In the genomic region with DNA sequence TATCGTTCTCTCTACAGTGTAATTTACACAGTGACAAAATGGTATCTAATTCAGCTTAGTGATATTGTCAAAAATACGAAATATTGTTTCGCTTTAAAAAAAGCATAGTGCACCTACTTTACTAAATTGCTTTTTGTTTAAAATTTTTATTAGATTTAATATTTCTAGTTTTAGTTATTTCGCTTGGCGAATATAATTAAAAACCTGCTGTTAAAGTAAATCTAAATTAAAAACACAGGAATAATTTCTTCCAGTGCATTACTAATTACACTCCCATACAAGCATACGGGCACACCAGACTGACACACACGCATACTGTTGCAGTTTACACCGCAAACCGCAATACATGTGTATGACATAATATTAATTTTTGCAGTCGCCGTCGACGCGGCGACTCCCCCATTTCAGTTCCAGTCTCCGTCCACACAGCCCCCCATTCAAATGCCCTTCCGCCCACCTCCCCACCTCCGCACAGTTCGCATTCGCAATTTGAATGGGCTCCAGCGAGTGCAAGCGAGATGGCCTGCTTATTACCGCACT, we compare ENCODE assay signal across 2 fruit fly cellular contexts.
TF ChIP-seq lines count a peak whose summit lies in the region.

No protein-coding gene starts in this region.

TF ChIP-seq in whole organism, embryonic, 481 proteins besides CTCF, POLR2A, EP300 and RAD21 (continued from another document and continues in another):
- TF ChIP-seq E2f2 (GFP tag; IDR thresholded peaks at IDR 0.05; lab: Robert Waterston, UW): peak; percentile 49; the same call in 1 of the 2 replicates
- peak; percentile 69 for TF ChIP-seq seq (GFP tag; IDR thresholded peaks at IDR 0.05; lab: Robert Waterston, UW)
- no peak for TF ChIP-seq hkb (optimal IDR thresholded peaks at IDR 0.05; lab: Kevin White, UChicago)
- TF ChIP-seq hkb (GFP tag; IDR thresholded peaks at IDR 0.05; lab: Robert Waterston, UW): peak; percentile 64
- TF ChIP-seq Dip3 (GFP tag; optimal IDR thresholded peaks at IDR 0.05; lab: Kevin White, UChicago): peak; percentile 47
- peak; percentile 59 for TF ChIP-seq Mrtf (GFP tag; IDR thresholded peaks at IDR 0.05; lab: Robert Waterston, UW)
- no peak for TF ChIP-seq prd (optimal IDR thresholded peaks at IDR 0.05; lab: Kevin White, UChicago)
- TF ChIP-seq prd (GFP tag; IDR thresholded peaks at IDR 0.05; lab: Robert Waterston, UW): peak; percentile 69
- peak; percentile 68 for TF ChIP-seq bcd (GFP tag; optimal IDR thresholded peaks at IDR 0.05; lab: Kevin White, UChicago)
- peak; percentile 30 for TF ChIP-seq CG1602 (GFP tag; optimal IDR thresholded peaks at IDR 0.05; lab: Kevin White, UChicago)
- no peak for TF ChIP-seq Trl (optimal IDR thresholded peaks at IDR 0.05; lab: Kevin White, UChicago)
- TF ChIP-seq Trl (GFP tag; optimal IDR thresholded peaks at IDR 0.05; lab: Kevin White, UChicago): no peak
- peak; percentile 86 for TF ChIP-seq lab (GFP tag; optimal IDR thresholded peaks at IDR 0.05; lab: Kevin White, UChicago)
- TF ChIP-seq CG16815 (GFP tag; optimal IDR thresholded peaks at IDR 0.05; lab: Kevin White, UChicago): peak; percentile 44
- TF ChIP-seq fd96Cb (tag; optimal IDR thresholded peaks at IDR 0.05; lab: Kevin White, UChicago): peak; percentile 22
- TF ChIP-seq CG15269 (tag; optimal IDR thresholded peaks at IDR 0.05; lab: Kevin White, UChicago): peak; percentile 76
- peak; percentile 8 for TF ChIP-seq CG34376 (GFP tag; optimal IDR thresholded peaks at IDR 0.05; lab: Kevin White, UChicago)
- TF ChIP-seq CG30020 (tag; optimal IDR thresholded peaks at IDR 0.05; lab: Kevin White, UChicago): no peak
- peak; percentile 91 for TF ChIP-seq Dbx (GFP tag; IDR thresholded peaks at IDR 0.05; lab: Robert Waterston, UW)
- no peak for TF ChIP-seq Asciz (GFP tag; optimal IDR thresholded peaks at IDR 0.05; lab: Kevin White, UChicago)
- peak; percentile 66 for TF ChIP-seq E2f1 (GFP tag; IDR thresholded peaks at IDR 0.05; lab: Robert Waterston, UW)
- TF ChIP-seq CG4424 (GFP tag; optimal IDR thresholded peaks at IDR 0.05; lab: Kevin White, UChicago): peak; percentile 18
- TF ChIP-seq CG10274 (GFP tag; optimal IDR thresholded peaks at IDR 0.05; lab: Kevin White, UChicago): peak; percentile 29
- no peak for TF ChIP-seq dm (GFP tag; optimal IDR thresholded peaks at IDR 0.05; lab: Kevin White, UChicago)
- TF ChIP-seq CG10979 (tag; optimal IDR thresholded peaks at IDR 0.05; lab: Kevin White, UChicago): peak; percentile 39
- TF ChIP-seq CG12299 (tag; optimal IDR thresholded peaks at IDR 0.05; lab: Kevin White, UChicago): peak; percentile 33
- peak; percentile 69 for TF ChIP-seq nmo (GFP tag; optimal IDR thresholded peaks at IDR 0.05; lab: Kevin White, UChicago)
- TF ChIP-seq h (optimal IDR thresholded peaks at IDR 0.05; lab: Kevin White, UChicago): no peak
- peak; percentile 44; the same call in 1 of the 2 replicates for TF ChIP-seq CG43689 (GFP tag; IDR thresholded peaks at IDR 0.05; lab: Robert Waterston, UW)
- 0 out of 4 replicates have a peak, but pooled peaks have one; percentile 64 for TF ChIP-seq chinmo (GFP tag; IDR thresholded peaks at IDR 0.05; lab: Robert Waterston, UW; ENCODE audit: partially characterized antibody)
- no peak for TF ChIP-seq CG3838 (GFP tag; optimal IDR thresholded peaks at IDR 0.05; lab: Kevin White, UChicago)
- peak; percentile 27 for TF ChIP-seq CG6813 (GFP tag; optimal IDR thresholded peaks at IDR 0.05; lab: Kevin White, UChicago)
- peak; percentile 87 for TF ChIP-seq klu (GFP tag; IDR thresholded peaks at IDR 0.05; lab: Robert Waterston, UW)
- TF ChIP-seq Bgb (GFP tag; IDR thresholded peaks at IDR 0.05; lab: Robert Waterston, UW; ENCODE audit: partially characterized antibody): no peak
- peak; percentile 68 for TF ChIP-seq CG18619 (GFP tag; optimal IDR thresholded peaks at IDR 0.05; lab: Kevin White, UChicago)
- 0 out of 3 replicates have a peak, but pooled peaks have one; percentile 43 for TF ChIP-seq H15 (GFP tag; IDR thresholded peaks at IDR 0.05; lab: Robert Waterston, UW)
- peak; percentile 87 for TF ChIP-seq CG31224 (GFP tag; IDR thresholded peaks at IDR 0.05; lab: Robert Waterston, UW)
- TF ChIP-seq Dek (tag; optimal IDR thresholded peaks at IDR 0.05; lab: Kevin White, UChicago): peak; percentile 66
- TF ChIP-seq NFAT (GFP tag; IDR thresholded peaks at IDR 0.05; lab: Robert Waterston, UW): peak; percentile 48
- peak; percentile 33 for TF ChIP-seq CG7786 (GFP tag; optimal IDR thresholded peaks at IDR 0.05; lab: Kevin White, UChicago)
- peak; percentile 63 for TF ChIP-seq CG4730 (GFP tag; IDR thresholded peaks at IDR 0.05; lab: Robert Waterston, UW)
- peak; percentile 68; the same call in 1 of the 2 replicates for TF ChIP-seq MBD-R2 (GFP tag; IDR thresholded peaks at IDR 0.05; lab: Robert Waterston, UW)
- peak; percentile 63 for TF ChIP-seq CG9817 (tag; optimal IDR thresholded peaks at IDR 0.05; lab: Kevin White, UChicago)
- TF ChIP-seq gsb-n (tag; optimal IDR thresholded peaks at IDR 0.05; lab: Kevin White, UChicago): no peak
- TF ChIP-seq CG3847 (GFP tag; IDR thresholded peaks at IDR 0.05; lab: Robert Waterston, UW): peak; percentile 90
- TF ChIP-seq CG3163 (GFP tag; optimal IDR thresholded peaks at IDR 0.05; lab: Kevin White, UChicago): no peak
- TF ChIP-seq tin (GFP tag; optimal IDR thresholded peaks at IDR 0.05; lab: Kevin White, UChicago): peak; percentile 11
- no peak for TF ChIP-seq Kr (GFP tag; optimal IDR thresholded peaks at IDR 0.05; lab: Kevin White, UChicago)
- no peak for TF ChIP-seq CG9609 (GFP tag; optimal IDR thresholded peaks at IDR 0.05; lab: Kevin White, UChicago)
- TF ChIP-seq CG30403 (GFP tag; optimal IDR thresholded peaks at IDR 0.05; lab: Kevin White, UChicago): peak; percentile 69
- TF ChIP-seq CG9215 (GFP tag; IDR thresholded peaks at IDR 0.05; lab: Robert Waterston, UW): peak; percentile 81
- TF ChIP-seq CG6683 (GFP tag; optimal IDR thresholded peaks at IDR 0.05; lab: Kevin White, UChicago): peak; percentile 42
- TF ChIP-seq gcm2 (GFP tag; optimal IDR thresholded peaks at IDR 0.05; lab: Kevin White, UChicago): no peak
- TF ChIP-seq Scr (GFP tag; IDR thresholded peaks at IDR 0.05; lab: Robert Waterston, UW; ENCODE audit: partially characterized antibody): no peak
- no peak for TF ChIP-seq CG4360 (GFP tag; IDR thresholded peaks at IDR 0.05; lab: Robert Waterston, UW)
- peak; percentile 23 to 79 for TF ChIP-seq Pdp1 (GFP tag; optimal IDR thresholded peaks at IDR 0.05; lab: Kevin White, UChicago)
- TF ChIP-seq stwl (tag; optimal IDR thresholded peaks at IDR 0.05; lab: Kevin White, UChicago): no peak
- no peak for TF ChIP-seq CG12071 (GFP tag; optimal IDR thresholded peaks at IDR 0.05; lab: Kevin White, UChicago)
- no peak for TF ChIP-seq CG15479 (GFP tag; optimal IDR thresholded peaks at IDR 0.05; lab: Kevin White, UChicago)
- no peak for TF ChIP-seq CHES-1-like (GFP tag; optimal IDR thresholded peaks at IDR 0.05; lab: Kevin White, UChicago)
- TF ChIP-seq CG2116 (GFP tag; optimal IDR thresholded peaks at IDR 0.05; lab: Kevin White, UChicago): no peak
- TF ChIP-seq CG17361 (GFP tag; IDR thresholded peaks at IDR 0.05; lab: Robert Waterston, UW): peak; percentile 67
- TF ChIP-seq tio (GFP tag; optimal IDR thresholded peaks at IDR 0.05; lab: Kevin White, UChicago): peak; percentile 55

TF ChIP-seq in whole organism, prepupa, 60 proteins besides CTCF, POLR2A, EP300 and RAD21 (continued from another document):
- peak; percentile 84 for TF ChIP-seq svp (GFP tag; lab: Kevin White, UChicago)
- TF ChIP-seq Met (GFP tag; optimal IDR thresholded peaks at IDR 0.05; lab: Kevin White, UChicago): peak; percentile 76
- TF ChIP-seq net (GFP tag; optimal IDR thresholded peaks at IDR 0.05; lab: Kevin White, UChicago): peak; percentile 68
- TF ChIP-seq cyc (GFP tag; optimal IDR thresholded peaks at IDR 0.05; lab: Kevin White, UChicago): peak; percentile 64
- peak; percentile 8 for TF ChIP-seq Sox15 (GFP tag; optimal IDR thresholded peaks at IDR 0.05; lab: Kevin White, UChicago)
- peak; percentile 69 for TF ChIP-seq topi (GFP tag; optimal IDR thresholded peaks at IDR 0.05; lab: Kevin White, UChicago)
- peak; percentile 72 for TF ChIP-seq CG31627 (GFP tag; optimal IDR thresholded peaks at IDR 0.05; lab: Kevin White, UChicago)
- peak; percentile 83 for TF ChIP-seq CG32006 (GFP tag; optimal IDR thresholded peaks at IDR 0.05; lab: Kevin White, UChicago)
- peak; percentile 33 for TF ChIP-seq Lpt (GFP tag; optimal IDR thresholded peaks at IDR 0.05; lab: Kevin White, UChicago)
- no peak for TF ChIP-seq Hr38 (GFP tag; optimal IDR thresholded peaks at IDR 0.05; lab: Kevin White, UChicago)
- peak; percentile 64 for TF ChIP-seq CG34406 (GFP tag; optimal IDR thresholded peaks at IDR 0.05; lab: Kevin White, UChicago)
